Worm (Caenorhabditis elegans) whole organism, young adult: Measurements from ENCODE around the gene Y32H12A.8.

Source experiments
- ama-1 ChIP-seq, 3 experiments: fragments of 150-350 bp in 1 of 3; sonication (generic microtip) in 2 of 3; optimal IDR thresholded peaks; 2 replicates each; lab custom pipeline; 2014 to 2018; ENCODE audit warnings: missing biosample characterization in 2 of 3, missing genetic modification characterization in 2 of 3, missing genetic modification reagents in 2 of 3
- madf-6 ChIP-seq: fragments of 200-800 bp; sonication (Bioruptor generic); IDR thresholded peaks from 2 replicates; pipeline ENCODE4 v1.3.6; 2022; ENCODE audit warnings: missing genetic modification reagents, missing genetic modification characterization, missing compliant biosample characterization
- snpc-4 ChIP-seq, 5 experiments: fragments of 150-350 bp in 1 of 5; sonication (generic microtip) in 4 of 5; optimal IDR thresholded peaks; 2 replicates each; lab custom pipeline; 2014 to 2018; ENCODE audit warnings: missing genetic modification characterization in 5 of 5, missing biosample characterization in 3 of 5, antibody characterized with exemption in 2 of 5, mild to moderate bottlenecking in 2 of 5, missing compliant biosample characterization in 2 of 5, missing genotype in 2 of 5, moderate library complexity in 2 of 5, missing genetic modification reagents in 1 of 5

- no peak for TF ChIP-seq madf-6 (GFP tag; lab: Robert Waterston, UW)
- no peak for TF ChIP-seq ama-1 (optimal IDR thresholded peaks at IDR 0.05; lab: Kevin White, UChicago)
- TF ChIP-seq ama-1 (GFP tag; optimal IDR thresholded peaks at IDR 0.05; lab: Kevin White, UChicago), result no peak
- TF ChIP-seq snpc-4 (GFP tag; optimal IDR thresholded peaks at IDR 0.05; lab: Kevin White, UChicago), result no peak
- no peak for TF ChIP-seq snpc-4 (tag; optimal IDR thresholded peaks at IDR 0.05; lab: Kevin White, UChicago)
Observed at ce11 chrIII:5422561-5423103, 16.8 kb upstream of the Y32H12A.8 start.
